Fruit fly (Drosophila melanogaster): Measurements from ENCODE around the gene CG13926.

CG13926 gene

dm6 chr3L:1586266-1587054 lies 31.5 kb downstream of the CG13926 start (continued):
- TF ChIP-seq Ets21C (GFP tag; optimal IDR thresholded peaks at IDR 0.05) (no peak), CG8119 (GFP tag; IDR thresholded peaks at IDR 0.05) (peak; percentile 80), CG6808 (GFP tag; optimal IDR thresholded peaks at IDR 0.05) (peak; percentile 64), Met (GFP tag; optimal IDR thresholded peaks at IDR 0.05) (peak; percentile 9), fd85E (GFP tag; optimal IDR thresholded peaks at IDR 0.05) (peak; percentile 65), CG10631 (GFP tag; optimal IDR thresholded peaks at IDR 0.05) (no peak), CG9139 (GFP tag; optimal IDR thresholded peaks at IDR 0.05) (peak; percentile 66), acj6 (GFP tag; optimal IDR thresholded peaks at IDR 0.05) (no peak), esn (GFP tag; optimal IDR thresholded peaks at IDR 0.05) (peak; percentile 8), OdsH (GFP tag; optimal IDR thresholded peaks at IDR 0.05) (no peak), Eip75B (GFP tag; optimal IDR thresholded peaks at IDR 0.05) (peak; percentile 16), CG7368 (GFP tag; optimal IDR thresholded peaks at IDR 0.05) (peak; percentile 11), Lpt (GFP tag; optimal IDR thresholded peaks at IDR 0.05) (no peak), Hr39 (GFP tag; optimal IDR thresholded peaks at IDR 0.05) (no peak), net (GFP tag; optimal IDR thresholded peaks at IDR 0.05) (peak; percentile 5), CG8319 (GFP tag; optimal IDR thresholded peaks at IDR 0.05) (no peak), dac (GFP tag; optimal IDR thresholded peaks at IDR 0.05) (peak; percentile 4), fkh (GFP tag; optimal IDR thresholded peaks at IDR 0.05) (peak; percentile 73), CG6276 (GFP tag; optimal IDR thresholded peaks at IDR 0.05) (peak; percentile 90)

dm6 chr3L:1584781-1585180 lies 33.2 kb downstream of the CG13926 start:
- TF ChIP-seq dsx (GFP tag; optimal IDR thresholded peaks at IDR 0.05; ENCODE audit: poor library complexity, severe bottlenecking) = peak; percentile 76
- TF ChIP-seq CG3032 (tag; optimal IDR thresholded peaks at IDR 0.05) = peak; percentile 76
- peak; percentile 96 for TF ChIP-seq eg (GFP tag; IDR thresholded peaks at IDR 0.05)
- peak; percentile 94 for TF ChIP-seq CG11294 (GFP tag; IDR thresholded peaks at IDR 0.05)
- peak; percentile 77 for TF ChIP-seq CG8319 (GFP tag; optimal IDR thresholded peaks at IDR 0.05)
- TF ChIP-seq CG6163 (GFP tag; IDR thresholded peaks at IDR 0.05) = peak; percentile 96
- peak; percentile 57 for TF ChIP-seq Blimp-1 (GFP tag; optimal IDR thresholded peaks at IDR 0.05)
- peak; percentile 69 for TF ChIP-seq CG10631 (GFP tag; optimal IDR thresholded peaks at IDR 0.05)
- TF ChIP-seq achi (GFP tag; optimal IDR thresholded peaks at IDR 0.05) = peak; percentile 87
- peak; percentile 85 for TF ChIP-seq CG11762 (GFP tag; optimal IDR thresholded peaks at IDR 0.05; ENCODE audit: insufficient read depth)
- peak; percentile 80 for TF ChIP-seq CG32006 (GFP tag; optimal IDR thresholded peaks at IDR 0.05)
- TF ChIP-seq spab (GFP tag; optimal IDR thresholded peaks at IDR 0.05) = peak; percentile 76
- TF ChIP-seq CG8119 (GFP tag; IDR thresholded peaks at IDR 0.05) = peak; percentile 91
- TF ChIP-seq esn (GFP tag; optimal IDR thresholded peaks at IDR 0.05) = peak; percentile 80
- TF ChIP-seq Eip78C (GFP tag) = peak; percentile 97
- TF ChIP-seq Sox14 (GFP tag; optimal IDR thresholded peaks at IDR 0.05) = peak; percentile 72
- peak; percentile 46 to 67 for TF ChIP-seq ss (GFP tag; optimal IDR thresholded peaks at IDR 0.05)
- peak; percentile 57 for TF ChIP-seq Met (GFP tag; optimal IDR thresholded peaks at IDR 0.05)
- peak; percentile 51 for TF ChIP-seq Sox15 (GFP tag; optimal IDR thresholded peaks at IDR 0.05)
- TF ChIP-seq CG6792 (GFP tag; optimal IDR thresholded peaks at IDR 0.05) = peak; percentile 77
- peak; percentile 96 for TF ChIP-seq Gug (GFP tag; IDR thresholded peaks at IDR 0.05)
- TF ChIP-seq lz (GFP tag; optimal IDR thresholded peaks at IDR 0.05) = peak; percentile 80
- TF ChIP-seq CG8632 (GFP tag; optimal IDR thresholded peaks at IDR 0.05) = peak; percentile 46
- TF ChIP-seq dac (GFP tag; optimal IDR thresholded peaks at IDR 0.05) = peak; percentile 59
- TF ChIP-seq Eip93F (GFP tag; optimal IDR thresholded peaks at IDR 0.05) = no peak
- TF ChIP-seq fd59A (GFP tag; optimal IDR thresholded peaks at IDR 0.05) = peak; percentile 8
- peak; percentile 94 for TF ChIP-seq svp (GFP tag)
- TF ChIP-seq acj6 (GFP tag; optimal IDR thresholded peaks at IDR 0.05) = peak; percentile 76
- peak; percentile 56 for TF ChIP-seq Smox (GFP tag; optimal IDR thresholded peaks at IDR 0.05)
- peak; percentile 92 for TF ChIP-seq net (GFP tag; optimal IDR thresholded peaks at IDR 0.05)
- TF ChIP-seq cyc (GFP tag; optimal IDR thresholded peaks at IDR 0.05) = peak; percentile 93
- peak; percentile 93 for TF ChIP-seq CG3919 (GFP tag; optimal IDR thresholded peaks at IDR 0.05)
- no peak for TF ChIP-seq Hr38 (GFP tag; optimal IDR thresholded peaks at IDR 0.05)
- TF ChIP-seq CG6854 (GFP tag; optimal IDR thresholded peaks at IDR 0.05) = peak; percentile 80
- TF ChIP-seq CG9139 (GFP tag; optimal IDR thresholded peaks at IDR 0.05) = peak; percentile 73
- peak; percentile 68 for TF ChIP-seq Eip75B (GFP tag; optimal IDR thresholded peaks at IDR 0.05)
- peak; percentile 50 for TF ChIP-seq CG1621 (tag; optimal IDR thresholded peaks at IDR 0.05)
- peak; percentile 63 for TF ChIP-seq Ets21C (GFP tag; optimal IDR thresholded peaks at IDR 0.05)
- peak; percentile 89 for TF ChIP-seq CG6276 (GFP tag; optimal IDR thresholded peaks at IDR 0.05)
- peak; percentile 86 for TF ChIP-seq CG7368 (GFP tag; optimal IDR thresholded peaks at IDR 0.05)
